Fruit fly (Drosophila melanogaster) whole organism, embryonic: ENCODE data around the gene Npc2f.

Source experiments
- ATbp ChIP-seq: fragments of 200-800 bp; sonication (Bioruptor generic); optimal IDR thresholded peaks from 2 replicates; lab custom pipeline; 2017; ENCODE audit warnings: missing biosample characterization, mild to moderate bottlenecking, missing genetic modification characterization, missing genetic modification reagents
- Atf-2 ChIP-seq: fragments of 200-800 bp; sonication (Bioruptor generic); optimal IDR thresholded peaks from 2 replicates; lab custom pipeline; 2016; ENCODE audit warnings: missing biosample characterization, missing genetic modification characterization
- Awh ChIP-seq: fragments of 200-800 bp; sonication (Bioruptor generic); IDR thresholded peaks from 2 replicates; pipeline ENCODE4, ENCODE4 v1.3.6; 2022; ENCODE audit warnings: missing biosample characterization, missing genetic modification characterization
- BtbVII ChIP-seq: fragments of 200-800 bp; sonication (Bioruptor generic); optimal IDR thresholded peaks from 3 replicates; lab custom pipeline; 2017; ENCODE audit warnings: missing biosample characterization, mild to moderate bottlenecking, missing genetic modification characterization
- CG11723 ChIP-seq: fragments of 200-800 bp; sonication (Bioruptor generic); optimal IDR thresholded peaks from 2 replicates; lab custom pipeline; 2017; ENCODE audit warnings: missing biosample characterization, mild to moderate bottlenecking, missing genetic modification characterization
- CG12236 ChIP-seq: fragments of 200-800 bp; sonication (Bioruptor generic); optimal IDR thresholded peaks from 2 replicates; lab custom pipeline; 2016; ENCODE audit warnings: missing biosample characterization, missing genetic modification characterization
- CG13296 ChIP-seq: fragments of 200-800 bp; sonication (Bioruptor generic); optimal IDR thresholded peaks from 3 replicates; lab custom pipeline; 2018; ENCODE audit warnings: missing biosample characterization, mild to moderate bottlenecking, missing genetic modification characterization
- CG13894 ChIP-seq: fragments of 200-800 bp; sonication (Bioruptor generic); optimal IDR thresholded peaks from 3 replicates; lab custom pipeline; 2018; ENCODE audit warnings: missing biosample characterization, mild to moderate bottlenecking, missing genetic modification characterization, moderate library complexity
- CG15601 ChIP-seq: fragments of 200-800 bp; sonication (Bioruptor generic); optimal IDR thresholded peaks from 3 replicates; lab custom pipeline; 2019; ENCODE audit warnings: missing biosample characterization, mild to moderate bottlenecking, missing genetic modification characterization, moderate library complexity
- CG18011 ChIP-seq: fragments of 200-800 bp; sonication (Bioruptor generic); optimal IDR thresholded peaks from 2 replicates; lab custom pipeline; 2017; ENCODE audit warnings: missing biosample characterization, missing genetic modification characterization, mild to moderate bottlenecking, moderate library complexity, missing genotype
- CG2202 ChIP-seq: fragments of 200-800 bp; sonication (Bioruptor generic); optimal IDR thresholded peaks from 2 replicates; lab custom pipeline; 2018; ENCODE audit warnings: missing biosample characterization, mild to moderate bottlenecking, missing genetic modification characterization
- CG31365 ChIP-seq: fragments of 200-800 bp; sonication (Bioruptor generic); optimal IDR thresholded peaks from 2 replicates; lab custom pipeline; 2018; ENCODE audit warnings: missing biosample characterization, mild to moderate bottlenecking, missing genetic modification characterization
- CG34224 ChIP-seq: fragments of 200-800 bp; sonication (Bioruptor generic); IDR thresholded peaks from 3 replicates; pipeline ENCODE4 v1.3.6; 2022; ENCODE audit warnings: missing biosample characterization, missing genetic modification characterization; ENCODE audit not compliant: partially characterized antibody
- CG34376 ChIP-seq: fragments of 200-800 bp; sonication (Bioruptor generic); optimal IDR thresholded peaks from 2 replicates; lab custom pipeline; 2018; ENCODE audit warnings: missing biosample characterization, mild to moderate bottlenecking, missing genetic modification characterization
- CG4282 ChIP-seq: fragments of 200-800 bp; sonication (Bioruptor generic); optimal IDR thresholded peaks from 2 replicates; lab custom pipeline; 2016; ENCODE audit warnings: missing biosample characterization, missing genetic modification characterization
- CG4404 ChIP-seq: fragments of 200-800 bp; sonication (Bioruptor generic); IDR thresholded peaks from 2 replicates; pipeline ENCODE4 v1.3.6; 2022; ENCODE audit warnings: missing biosample characterization, missing genetic modification characterization
- CG5245 ChIP-seq: fragments of 200-800 bp; sonication (Bioruptor generic); optimal IDR thresholded peaks from 3 replicates; lab custom pipeline; 2016; ENCODE audit warnings: missing biosample characterization, missing genetic modification characterization
- CG6854 ChIP-seq: fragments of 200-800 bp; sonication (Bioruptor generic); optimal IDR thresholded peaks from 3 replicates; lab custom pipeline; 2017; ENCODE audit warnings: missing biosample characterization, mild to moderate bottlenecking, missing genetic modification characterization
- CHES-1-like ChIP-seq: fragments of 200-800 bp; sonication (Bioruptor generic); optimal IDR thresholded peaks from 2 replicates; lab custom pipeline; 2016; ENCODE audit warnings: missing biosample characterization, missing genetic modification characterization
- D19A ChIP-seq: fragments of 200-800 bp; optimal IDR thresholded peaks from 3 replicates; lab custom pipeline; 2019; ENCODE audit warnings: missing biosample characterization, mild to moderate bottlenecking, missing genetic modification characterization, moderate library complexity
- Dip2 ChIP-seq: fragments of 200-800 bp; sonication (Bioruptor generic); IDR thresholded peaks from 2 replicates; pipeline ENCODE4 v1.3.6; 2022; ENCODE audit warnings: missing biosample characterization, missing genetic modification characterization
- Dp ChIP-seq: fragments of 200-800 bp; sonication (Bioruptor generic); optimal IDR thresholded peaks from 2 replicates; lab custom pipeline; 2018; ENCODE audit warnings: missing biosample characterization, mild to moderate bottlenecking, missing genetic modification characterization, moderate library complexity
- Dref ChIP-seq: fragments of 200-800 bp; sonication (Bioruptor generic); IDR thresholded peaks from 2 replicates; pipeline ENCODE4 v1.3.6; 2022; ENCODE audit warnings: missing biosample characterization, missing genetic modification characterization
- Gug ChIP-seq: fragments of 200-800 bp; sonication (Bioruptor generic); IDR thresholded peaks from 4 replicates; pipeline ENCODE4 v1.3.6; 2022; ENCODE audit warnings: missing biosample characterization, missing genetic modification characterization
- HLH3B ChIP-seq: fragments of 200-800 bp; sonication (Bioruptor generic); IDR thresholded peaks from 2 replicates; pipeline ENCODE4 v1.3.6; 2022; ENCODE audit warnings: missing biosample characterization, missing genetic modification characterization
- NC2β ChIP-seq: fragments of 200-800 bp; sonication (Bioruptor generic); optimal IDR thresholded peaks from 2 replicates; lab custom pipeline; 2016; ENCODE audit warnings: missing biosample characterization, missing genetic modification characterization
- Neu2 ChIP-seq: fragments of 200-800 bp; sonication (Bioruptor generic); optimal IDR thresholded peaks from 3 replicates; lab custom pipeline; 2016; ENCODE audit warnings: missing biosample characterization, missing genetic modification characterization, borderline replicate concordance
- Usf ChIP-seq: fragments of 200-800 bp; sonication (Bioruptor generic); optimal IDR thresholded peaks from 2 replicates; lab custom pipeline; 2017; ENCODE audit warnings: missing genotype, missing biosample characterization, missing genetic modification characterization
- al ChIP-seq: fragments of 200-800 bp; sonication (Bioruptor generic); IDR thresholded peaks from 2 replicates; pipeline ENCODE4 v1.3.6; 2022; ENCODE audit warnings: missing biosample characterization, missing genetic modification characterization
- cwo ChIP-seq: fragments of 200-800 bp; sonication (Bioruptor generic); optimal IDR thresholded peaks from 3 replicates; lab custom pipeline; 2017; ENCODE audit warnings: missing biosample characterization, missing genetic modification characterization, mild to moderate bottlenecking, moderate library complexity, missing genetic modification reagents
- danr ChIP-seq: fragments of 200-800 bp; sonication (Bioruptor generic); IDR thresholded peaks from 2 replicates; pipeline ENCODE4 v1.3.6; 2022; ENCODE audit warnings: missing biosample characterization, missing genetic modification characterization
- en ChIP-seq: fragments of 200-800 bp; sonication (Bioruptor generic); optimal IDR thresholded peaks from 2 replicates; lab custom pipeline; 2016; ENCODE audit warnings: missing biosample characterization, missing genetic modification characterization
- eyg ChIP-seq: fragments of 200-800 bp; sonication (Bioruptor generic); optimal IDR thresholded peaks from 3 replicates; lab custom pipeline; 2016; ENCODE audit warnings: missing biosample characterization, missing genetic modification characterization
- gfzf ChIP-seq: fragments of 200-800 bp; sonication (Bioruptor generic); optimal IDR thresholded peaks from 2 replicates; lab custom pipeline; 2016; ENCODE audit warnings: missing biosample characterization, mild to moderate bottlenecking, missing genetic modification characterization, moderate library complexity
- h ChIP-seq: fragments of >200 bp; optimal IDR thresholded peaks from 2 replicates; lab custom pipeline; 2017
- nom ChIP-seq: fragments of 200-800 bp; sonication (Bioruptor generic); optimal IDR thresholded peaks from 2 replicates; lab custom pipeline; 2017; ENCODE audit warnings: missing biosample characterization, missing genetic modification characterization, mild to moderate bottlenecking, moderate library complexity, missing genetic modification reagents
- onecut ChIP-seq: fragments of 200-800 bp; sonication (Bioruptor generic); IDR thresholded peaks from 2 replicates; pipeline ENCODE4 v1.3.6; 2022; ENCODE audit warnings: missing biosample characterization, missing genetic modification characterization
- prd ChIP-seq, 3 experiments: fragments of >200 bp in 2 of 3; fragments of 200-800 bp in 1 of 3; sonication (Bioruptor generic) in 1 of 3; optimal IDR thresholded peaks in 2 of 3; IDR thresholded peaks in 1 of 3; 2 replicates in 2 of 3; 3 replicates in 1 of 3; pipeline versions ENCODE4 v1.3.6 to Lab custom; 2017 to 2022; ENCODE audit warnings: missing biosample characterization in 1 of 3, missing genetic modification characterization in 1 of 3
- ro ChIP-seq: fragments of 200-800 bp; sonication (Bioruptor generic); IDR thresholded peaks from 2 replicates; pipeline ENCODE4 v1.3.6; 2022; ENCODE audit warnings: missing biosample characterization, missing genetic modification characterization
- run ChIP-seq: fragments of 200-800 bp; sonication (Bioruptor generic); optimal IDR thresholded peaks from 3 replicates; lab custom pipeline; 2018; ENCODE audit warnings: missing biosample characterization, mild to moderate bottlenecking, missing genetic modification characterization
- sima ChIP-seq: fragments of 200-800 bp; sonication (Bioruptor generic); optimal IDR thresholded peaks from 2 replicates; lab custom pipeline; 2016; ENCODE audit warnings: missing biosample characterization, missing genetic modification characterization
- ssp ChIP-seq: fragments of 200-800 bp; sonication (Bioruptor generic); IDR thresholded peaks from 2 replicates; pipeline ENCODE4 v1.3.6; 2022; ENCODE audit warnings: missing biosample characterization, missing genetic modification characterization
- stc ChIP-seq: fragments of 200-800 bp; sonication (Bioruptor generic); IDR thresholded peaks from 2 replicates; pipeline ENCODE4 v1.3.6; 2022; ENCODE audit warnings: missing biosample characterization, missing genetic modification characterization
- tgo ChIP-seq: fragments of 200-800 bp; sonication (Bioruptor generic); IDR thresholded peaks from 3 replicates; pipeline ENCODE4 v1.3.6; 2022; ENCODE audit warnings: missing biosample characterization, missing genetic modification characterization
- tio ChIP-seq: fragments of 200-800 bp; sonication (Bioruptor generic); optimal IDR thresholded peaks from 2 replicates; lab custom pipeline; 2017; ENCODE audit warnings: missing biosample characterization, missing genetic modification characterization, inconsistent platforms
- tll ChIP-seq, 2 experiments: fragments of 200-800 bp in 1 of 2; fragments of >200 bp in 1 of 2; sonication (Bioruptor generic) in 1 of 2; optimal IDR thresholded peaks; 2 replicates each; lab custom pipeline; 2017 to 2019; ENCODE audit warnings: missing biosample characterization in 2 of 2, missing genetic modification characterization in 2 of 2, mild to moderate bottlenecking in 1 of 2, moderate library complexity in 1 of 2
- twi ChIP-seq: fragments of 200-800 bp; optimal IDR thresholded peaks from 2 replicates; lab custom pipeline; 2019; ENCODE audit warnings: missing biosample characterization, mild to moderate bottlenecking, missing genetic modification characterization, moderate library complexity
- vvl ChIP-seq: fragments of 200-800 bp; sonication (Bioruptor generic); IDR thresholded peaks from 2 replicates; pipeline ENCODE4 v1.3.6; 2022; ENCODE audit warnings: missing biosample characterization, missing genetic modification characterization
- zfh1 ChIP-seq: fragments of 200-800 bp; sonication (Bioruptor generic); IDR thresholded peaks from 3 replicates; pipeline ENCODE4 v1.3.6; 2022; ENCODE audit warnings: missing biosample characterization, missing genetic modification characterization

Npc2f gene

dm6 chr3R:24151924-24152809 is 14.5 kb downstream of the Npc2f start, which contains the start of the genes p38a and CG6178 (continued):
- TF ChIP-seq cwo (GFP tag; lab: Kevin White, UChicago): peak; percentile 96
- no peak for TF ChIP-seq tll (GFP tag; optimal IDR thresholded peaks at IDR 0.05; lab: Kevin White, UChicago)
- TF ChIP-seq h (lab: Kevin White, UChicago): no peak
- peak; percentile 95 for TF ChIP-seq twi
- peak; percentile 21 for TF ChIP-seq eyg (GFP tag; lab: Kevin White, UChicago)
- TF ChIP-seq en (GFP tag; lab: Kevin White, UChicago): no peak
- TF ChIP-seq CG12236 (GFP tag; lab: Kevin White, UChicago): no peak
- 0 out of 3 replicates have a peak, but pooled peaks have one; percentile 25 for TF ChIP-seq CG34224 (GFP tag; lab: Robert Waterston, UW)
- TF ChIP-seq nom (GFP tag; lab: Kevin White, UChicago): peak; percentile 94
- peak; percentile 96 for TF ChIP-seq BtbVII (GFP tag; lab: Kevin White, UChicago)
- peak; percentile 98 for TF ChIP-seq CG13296 (GFP tag; lab: Kevin White, UChicago)
- peak; percentile 96 for TF ChIP-seq run (tag; lab: Kevin White, UChicago)
- TF ChIP-seq danr (GFP tag; lab: Robert Waterston, UW): peak; percentile 94
- TF ChIP-seq onecut (GFP tag; lab: Robert Waterston, UW): peak; percentile 81
- peak; percentile 97 for TF ChIP-seq al (GFP tag; lab: Robert Waterston, UW)
- TF ChIP-seq D19A (tag; lab: Kevin White, UChicago): peak; percentile 98
- TF ChIP-seq HLH3B (GFP tag; lab: Robert Waterston, UW): peak; percentile 97
- TF ChIP-seq CG4404 (GFP tag; lab: Robert Waterston, UW): peak; percentile 88
- peak; percentile 91 for TF ChIP-seq ssp (GFP tag; lab: Robert Waterston, UW)
- TF ChIP-seq Atf-2 (GFP tag; lab: Kevin White, UChicago): peak; percentile 43
- TF ChIP-seq CG4282 (GFP tag; lab: Kevin White, UChicago): no peak
- TF ChIP-seq Dref (GFP tag; lab: Robert Waterston, UW): peak; percentile 63
- TF ChIP-seq gfzf (GFP tag; lab: Kevin White, UChicago): no peak
- peak; percentile 97 for TF ChIP-seq Usf (GFP tag; lab: Kevin White, UChicago)
- peak; percentile 15 for TF ChIP-seq CHES-1-like
- TF ChIP-seq Gug (GFP tag; lab: Robert Waterston, UW): peak; percentile 95
- TF ChIP-seq prd (optimal IDR thresholded peaks at IDR 0.05; lab: Kevin White, UChicago): no peak
- peak; percentile 97 for TF ChIP-seq prd (GFP tag; IDR thresholded peaks at IDR 0.05; lab: Robert Waterston, UW)
- peak; percentile 96 for TF ChIP-seq CG13894
- peak; percentile 88 for TF ChIP-seq CG2202 (tag; lab: Kevin White, UChicago)
- TF ChIP-seq Neu2 (GFP tag; lab: Kevin White, UChicago): no peak
- peak; percentile 97 for TF ChIP-seq stc
- TF ChIP-seq CG15601: peak; percentile 95
- peak; percentile 93 for TF ChIP-seq ATbp (GFP tag; lab: Kevin White, UChicago)
- peak; percentile 92 for TF ChIP-seq ro (GFP tag; lab: Robert Waterston, UW)
- TF ChIP-seq Dip2 (GFP tag; lab: Robert Waterston, UW): peak; percentile 56
- peak; percentile 97 for TF ChIP-seq vvl (GFP tag; lab: Robert Waterston, UW)
- TF ChIP-seq CG11723 (GFP tag; lab: Kevin White, UChicago): peak; percentile 91
- peak; percentile 92 for TF ChIP-seq tio (GFP tag; lab: Kevin White, UChicago)
- TF ChIP-seq sima (GFP tag; lab: Kevin White, UChicago): no peak
- TF ChIP-seq CG6854: peak; percentile 96
- peak; percentile 68 for TF ChIP-seq CG34376
- TF ChIP-seq zfh1 (GFP tag; lab: Robert Waterston, UW): peak; percentile 93
- TF ChIP-seq CG31365 (tag; lab: Kevin White, UChicago): peak; percentile 9
- peak; percentile 82 for TF ChIP-seq CG5245 (GFP tag; lab: Kevin White, UChicago)
- TF ChIP-seq NC2β: no peak
- peak; percentile 78 for TF ChIP-seq CG18011
- peak; percentile 96 for TF ChIP-seq Awh
- TF ChIP-seq Dp: peak; percentile 59
- TF ChIP-seq tgo (GFP tag; lab: Robert Waterston, UW): peak; percentile 98
